Worm (Caenorhabditis elegans) whole organism, L2 larva: ENCODE measurements around the gene R08C7.8.

Source experiments
- C34F6.9 ChIP-seq: fragments of 150-350 bp; optimal IDR thresholded peaks from 2 replicates; lab custom pipeline; 2014; ENCODE audit warnings: missing biosample characterization, missing genetic modification characterization
- F13H6.1 ChIP-seq: sonication (generic microtip); optimal IDR thresholded peaks from 2 replicates; lab custom pipeline; 2016; ENCODE audit warnings: missing genetic modification characterization, missing compliant biosample characterization
- R02D3.7 ChIP-seq: fragments of 150-350 bp; optimal IDR thresholded peaks from 2 replicates; lab custom pipeline; 2014; ENCODE audit warnings: missing biosample characterization, missing genetic modification characterization
- Y55F3AM.14 ChIP-seq: fragments of 200-800 bp; sonication (Bioruptor generic); optimal IDR thresholded peaks from 2 replicates; lab custom pipeline; 2018; ENCODE audit warnings: mild to moderate bottlenecking, missing genetic modification characterization, missing compliant biosample characterization
- ZK546.5 ChIP-seq: sonication (generic microtip); optimal IDR thresholded peaks from 2 replicates; lab custom pipeline; 2017; ENCODE audit warnings: missing biosample characterization, missing genetic modification characterization
- alr-1 ChIP-seq: fragments of 150-350 bp; optimal IDR thresholded peaks from 2 replicates; lab custom pipeline; 2014; ENCODE audit warnings: missing biosample characterization, missing genetic modification characterization
- ama-1 ChIP-seq: fragments of 150-350 bp; optimal IDR thresholded peaks from 2 replicates; lab custom pipeline; 2018; ENCODE audit warnings: inconsistent platforms
- ceh-16 ChIP-seq: fragments of 150-350 bp; optimal IDR thresholded peaks from 2 replicates; lab custom pipeline; 2014; ENCODE audit warnings: missing biosample characterization, missing genetic modification characterization
- ceh-82 ChIP-seq: fragments of 150-350 bp; optimal IDR thresholded peaks from 2 replicates; lab custom pipeline; 2014; ENCODE audit warnings: missing biosample characterization, missing genetic modification characterization
- crh-2 ChIP-seq: sonication (generic microtip); optimal IDR thresholded peaks from 2 replicates; lab custom pipeline; 2017; ENCODE audit warnings: missing biosample characterization, missing genetic modification characterization
- egl-27 ChIP-seq: sonication (generic microtip); optimal IDR thresholded peaks from 3 replicates; lab custom pipeline; 2017; ENCODE audit warnings: missing biosample characterization, missing genetic modification reagents, missing genetic modification characterization
- elt-1 ChIP-seq: fragments of 150-350 bp; optimal IDR thresholded peaks from 2 replicates; lab custom pipeline; 2014; ENCODE audit warnings: missing biosample characterization, missing genetic modification characterization
- elt-3 ChIP-seq: sonication (generic microtip); optimal IDR thresholded peaks from 2 replicates; lab custom pipeline; 2017; ENCODE audit warnings: missing biosample characterization, missing genetic modification characterization
- fos-1 ChIP-seq: fragments of 150-350 bp; optimal IDR thresholded peaks from 2 replicates; lab custom pipeline; 2014; ENCODE audit warnings: missing biosample characterization, missing genetic modification characterization
- gmeb-1 ChIP-seq: fragments of 150-350 bp; optimal IDR thresholded peaks from 2 replicates; lab custom pipeline; 2014; ENCODE audit warnings: missing biosample characterization, missing genetic modification characterization
- lin-39 ChIP-seq: fragments of 150-350 bp; optimal IDR thresholded peaks from 2 replicates; lab custom pipeline; 2014; ENCODE audit warnings: missing biosample characterization, missing genetic modification reagents, missing genetic modification characterization
- mab-5 ChIP-seq: fragments of 150-350 bp; optimal IDR thresholded peaks from 2 replicates; lab custom pipeline; 2014; ENCODE audit warnings: missing biosample characterization, missing genetic modification characterization
- mbf-1 ChIP-seq: sonication (generic microtip); optimal IDR thresholded peaks from 2 replicates; lab custom pipeline; 2017; ENCODE audit warnings: missing biosample characterization, missing genetic modification characterization
- nhr-129 ChIP-seq: fragments of 150-350 bp; optimal IDR thresholded peaks from 2 replicates; lab custom pipeline; 2014; ENCODE audit warnings: missing biosample characterization, missing genetic modification characterization
- nhr-21 ChIP-seq: fragments of 150-350 bp; optimal IDR thresholded peaks from 2 replicates; lab custom pipeline; 2014; ENCODE audit warnings: missing biosample characterization, missing genetic modification characterization
- nhr-23 ChIP-seq: fragments of 150-350 bp; optimal IDR thresholded peaks from 2 replicates; lab custom pipeline; 2014; ENCODE audit warnings: missing biosample characterization, missing genetic modification reagents, missing genetic modification characterization
- nhr-237 ChIP-seq: fragments of 150-350 bp; optimal IDR thresholded peaks from 2 replicates; lab custom pipeline; 2014; ENCODE audit warnings: missing biosample characterization, missing genetic modification characterization
- nhr-6 ChIP-seq: fragments of 150-350 bp; optimal IDR thresholded peaks from 2 replicates; lab custom pipeline; 2014; ENCODE audit warnings: missing biosample characterization, missing genetic modification characterization
- nhr-77 ChIP-seq: fragments of 150-350 bp; optimal IDR thresholded peaks from 2 replicates; lab custom pipeline; 2014; ENCODE audit warnings: missing biosample characterization, missing genetic modification characterization
- peb-1 ChIP-seq: fragments of 150-350 bp; optimal IDR thresholded peaks from 2 replicates; lab custom pipeline; 2014; ENCODE audit warnings: missing biosample characterization, missing genetic modification characterization
- sem-4 ChIP-seq: fragments of 150-350 bp; optimal IDR thresholded peaks from 2 replicates; lab custom pipeline; 2014; ENCODE audit warnings: missing biosample characterization, missing genetic modification reagents, missing genetic modification characterization
- skn-1 ChIP-seq: sonication (generic microtip); optimal IDR thresholded peaks from 2 replicates; lab custom pipeline; 2017; ENCODE audit warnings: missing biosample characterization, missing genetic modification characterization
- sma-3 ChIP-seq: sonication (generic microtip); optimal IDR thresholded peaks from 2 replicates; lab custom pipeline; 2016; ENCODE audit warnings: missing genetic modification reagents, missing genetic modification characterization, missing compliant biosample characterization
- sma-9 ChIP-seq, 2 experiments: fragments of 150-350 bp in 1 of 2; sonication (generic microtip) in 1 of 2; optimal IDR thresholded peaks; 2 replicates each; lab custom pipeline; 2014 to 2016; ENCODE audit warnings: missing genetic modification characterization in 2 of 2, mild to moderate bottlenecking in 1 of 2, missing biosample characterization in 1 of 2, missing compliant biosample characterization in 1 of 2, missing genetic modification reagents in 1 of 2, moderate library complexity in 1 of 2
- unc-39 ChIP-seq: fragments of 150-350 bp; optimal IDR thresholded peaks from 2 replicates; lab custom pipeline; 2014; ENCODE audit warnings: missing biosample characterization, missing genetic modification characterization
- unc-55 ChIP-seq: fragments of 150-350 bp; sonication (generic microtip); optimal IDR thresholded peaks from 3 replicates; lab custom pipeline; 2014; ENCODE audit warnings: missing biosample characterization, missing genetic modification reagents, missing genetic modification characterization
- unc-62 ChIP-seq: fragments of 150-350 bp; optimal IDR thresholded peaks from 2 replicates; lab custom pipeline; 2014; ENCODE audit warnings: missing biosample characterization, missing genetic modification reagents, missing genetic modification characterization
- zag-1 ChIP-seq: fragments of 150-350 bp; optimal IDR thresholded peaks from 2 replicates; lab custom pipeline; 2014; ENCODE audit warnings: missing biosample characterization, missing genetic modification characterization
- ztf-1 ChIP-seq: fragments of 200-800 bp; sonication (Bioruptor generic); conservative IDR thresholded peaks from 2 replicates; pipeline ENCODE4 v1.3.6; 2022; ENCODE audit warnings: missing genetic modification characterization, missing compliant biosample characterization
- ztf-4 ChIP-seq: fragments of 150-350 bp; optimal IDR thresholded peaks from 2 replicates; lab custom pipeline; 2014; ENCODE audit warnings: missing biosample characterization, missing genetic modification characterization

The R08C7.8 gene

ce11 chrIV:4449843-4450242, 15.5 kb upstream of the R08C7.8 start:
- TF ChIP-seq fos-1 (peak; percentile 34), sma-9 (GFP tag; optimal IDR thresholded peaks at IDR 0.05; lab: Kevin White, UChicago) (peak; percentile 62), sma-9 (tag; optimal IDR thresholded peaks at IDR 0.05; lab: Kevin White, UChicago) (no peak), egl-27 (tag; lab: Kevin White, UChicago) (no peak), nhr-77 (tag; lab: Kevin White, UChicago) (no peak), C34F6.9 (no peak), ama-1 (no peak), unc-39 (no peak), gmeb-1 (tag; lab: Kevin White, UChicago) (peak; percentile 13), crh-2 (peak; percentile 31), sma-3 (GFP tag; lab: Kevin White, UChicago) (peak; percentile 60), F13H6.1 (tag; lab: Kevin White, UChicago) (peak; percentile 31)

- TF ChIP-seq nhr-23 (tag; lab: Kevin White, UChicago) (no peak), ceh-82 (tag; lab: Kevin White, UChicago) (no peak), egl-27 (tag; lab: Kevin White, UChicago) (no peak)
These were observed 15.1 kb upstream of the R08C7.8 start, which contains the start of gene R08C7.12 for ce11 chrIV:4449439-4449838. Gene R08C7.12 (plus strand): TSS chrIV:4449739.

DNA sequence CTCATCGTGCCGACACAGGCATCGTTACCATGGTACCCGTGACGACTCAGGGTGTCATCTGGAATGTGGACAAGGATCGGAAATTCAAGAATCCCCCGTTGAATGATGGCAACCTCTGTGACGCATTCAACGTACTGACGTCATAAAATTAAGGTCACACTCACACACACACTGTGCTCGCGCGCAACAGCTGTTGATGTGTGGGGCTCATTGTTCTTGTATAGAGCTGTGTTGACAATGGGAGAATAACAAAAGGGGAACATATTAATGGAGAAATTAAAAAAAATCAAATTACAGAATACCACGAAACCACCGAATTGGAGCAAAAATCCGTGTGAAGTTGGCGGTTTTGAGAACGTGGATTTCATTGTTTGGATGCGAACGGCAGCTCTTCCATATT, 14.0 kb upstream of the R08C7.8 start:
- TF ChIP-seq sem-4 (tag; lab: Kevin White, UChicago) (no peak), unc-62 (GFP tag; lab: Kevin White, UChicago) (no peak), skn-1 (tag; lab: Kevin White, UChicago) (no peak), mab-5 (tag; lab: Kevin White, UChicago) (no peak), ceh-82 (tag; lab: Kevin White, UChicago) (no peak), nhr-237 (tag; lab: Kevin White, UChicago) (no peak), Y55F3AM.14 (no peak), nhr-23 (tag; lab: Kevin White, UChicago) (no peak), unc-39 (no peak), nhr-77 (tag; lab: Kevin White, UChicago) (no peak), peb-1 (no peak), ztf-4 (no peak), elt-1 (tag; lab: Kevin White, UChicago) (no peak), nhr-6 (no peak), nhr-129 (tag; lab: Kevin White, UChicago) (no peak), ZK546.5 (tag; lab: Kevin White, UChicago) (no peak)
- TF ChIP-seq, all 48 proteins: peak for 0

- TF ChIP-seq sma-9 (GFP tag; optimal IDR thresholded peaks at IDR 0.05; lab: Kevin White, UChicago): no peak
- no peak for TF ChIP-seq sma-9 (tag; optimal IDR thresholded peaks at IDR 0.05; lab: Kevin White, UChicago)
- TF ChIP-seq zag-1 (tag; lab: Kevin White, UChicago): no peak
- no peak for TF ChIP-seq nhr-21 (tag; lab: Kevin White, UChicago)
- TF ChIP-seq unc-39: no peak
- TF ChIP-seq elt-3 (tag; lab: Kevin White, UChicago): no peak
- TF ChIP-seq nhr-77 (tag; lab: Kevin White, UChicago): no peak
- no peak for TF ChIP-seq crh-2
- TF ChIP-seq, all 48 proteins: peak for 0
These were observed 13.0 kb upstream of the R08C7.8 start for ce11 chrIV:4447367-4447766.

ce11 chrIV:4447284-4447366, 12.8 kb upstream of the R08C7.8 start, which contains the start of gene chat-1:
Gene chat-1 (plus strand): TSS chrIV:4447331.
- TF ChIP-seq mbf-1 (tag; lab: Kevin White, UChicago) (no peak), ztf-1 (GFP tag; lab: Robert Waterston, UW) (no peak), ztf-4 (no peak), mab-5 (tag; lab: Kevin White, UChicago) (no peak), nhr-6 (no peak), sma-3 (GFP tag; lab: Kevin White, UChicago) (no peak), peb-1 (no peak), unc-39 (no peak), alr-1 (tag; lab: Kevin White, UChicago) (no peak), gmeb-1 (tag; lab: Kevin White, UChicago) (no peak), crh-2 (no peak), sem-4 (tag; lab: Kevin White, UChicago) (no peak), lin-39 (tag; lab: Kevin White, UChicago) (no peak), R02D3.7 (tag; lab: Kevin White, UChicago) (no peak), F13H6.1 (tag; lab: Kevin White, UChicago) (no peak), ceh-16 (tag; lab: Kevin White, UChicago) (no peak), unc-55 (GFP tag; lab: Kevin White, UChicago) (no peak), elt-1 (tag; lab: Kevin White, UChicago) (no peak), ceh-82 (tag; lab: Kevin White, UChicago) (no peak)
